Worm (Caenorhabditis elegans) whole organism, L1 larva: ENCODE results near the gene F49C5.9.
"Not testable (repeated sequence)": the region's sequence is repeated elsewhere in the genome, so short reads cannot be mapped to it uniquely, and the experiment has no call there.

ENCODE experiments used
- C04F5.9 ChIP-seq: sonication (generic microtip); optimal IDR thresholded peaks from 2 replicates; lab custom pipeline; 2016; ENCODE audit warnings: missing genetic modification characterization, missing compliant biosample characterization
- C16A3.4 ChIP-seq: fragments of 150-350 bp; optimal IDR thresholded peaks from 2 replicates; lab custom pipeline; 2014; ENCODE audit warnings: missing biosample characterization, missing genetic modification characterization
- C34B4.2 ChIP-seq: sonication (generic microtip); optimal IDR thresholded peaks from 2 replicates; lab custom pipeline; 2017; ENCODE audit warnings: mild to moderate bottlenecking, missing genetic modification characterization, missing compliant biosample characterization
- Y116A8C.19 ChIP-seq: sonication (generic microtip); optimal IDR thresholded peaks from 2 replicates; lab custom pipeline; 2016; ENCODE audit warnings: missing compliant biosample characterization, missing genetic modification characterization, borderline replicate concordance
- alr-1 ChIP-seq: fragments of 200-800 bp; sonication (Bioruptor generic); optimal IDR thresholded peaks from 2 replicates; lab custom pipeline; 2018; ENCODE audit warnings: borderline replicate concordance, mild to moderate bottlenecking, missing genetic modification characterization, missing compliant biosample characterization
- aly-2 ChIP-seq: fragments of 150-350 bp; optimal IDR thresholded peaks from 2 replicates; lab custom pipeline; 2014; ENCODE audit warnings: missing biosample characterization, missing genetic modification characterization
- blmp-1 ChIP-seq: fragments of 150-350 bp; optimal IDR thresholded peaks from 2 replicates; lab custom pipeline; 2014; ENCODE audit warnings: missing biosample characterization, missing genetic modification characterization
- ceh-8 ChIP-seq: fragments of 200-800 bp; sonication (Bioruptor generic); optimal IDR thresholded peaks from 2 replicates; lab custom pipeline; 2018; ENCODE audit warnings: mild to moderate bottlenecking, missing genetic modification characterization, moderate library complexity, missing compliant biosample characterization
- ceh-88 ChIP-seq: fragments of 200-800 bp; sonication (Bioruptor generic); IDR thresholded peaks from 2 replicates; pipeline ENCODE4 v1.3.6; 2022; ENCODE audit warnings: missing genetic modification characterization, missing compliant biosample characterization
- dsc-1 ChIP-seq: sonication (generic microtip); optimal IDR thresholded peaks from 2 replicates; lab custom pipeline; 2016; ENCODE audit warnings: mild to moderate bottlenecking, missing genetic modification characterization, missing compliant biosample characterization
- efl-1 ChIP-seq, 4 experiments: fragments of 150-350 bp; optimal IDR thresholded peaks in 3 of 4; peaks in 1 of 4; 1 replicate in 1 of 4; 2 replicates in 3 of 4; lab custom pipeline; 2014; ENCODE audit warnings: missing biosample characterization in 2 of 4, missing genetic modification characterization in 2 of 4, missing genetic modification reagents in 2 of 4
- egl-13 ChIP-seq: sonication (generic microtip); optimal IDR thresholded peaks from 2 replicates; lab custom pipeline; 2016; ENCODE audit warnings: missing genotype, missing genetic modification reagents, missing genetic modification characterization, missing compliant biosample characterization
- egl-27 ChIP-seq, 2 experiments: fragments of 150-350 bp in 1 of 2; sonication (generic microtip); optimal IDR thresholded peaks; 3 replicates each; lab custom pipeline; 2017 to 2018; ENCODE audit warnings: missing biosample characterization in 2 of 2, missing genetic modification characterization in 2 of 2, missing genetic modification reagents in 2 of 2
- elt-2 ChIP-seq: sonication (generic microtip); optimal IDR thresholded peaks from 2 replicates; lab custom pipeline; 2016; ENCODE audit warnings: missing genetic modification characterization, mild to moderate bottlenecking, inconsistent platforms, missing compliant biosample characterization, missing genetic modification reagents
- lin-35 ChIP-seq, 2 experiments: fragments of 150-350 bp; optimal IDR thresholded peaks; 2 replicates each; lab custom pipeline; 2014; ENCODE audit warnings: missing biosample characterization in 2 of 2, missing genetic modification characterization in 2 of 2, missing genetic modification reagents in 2 of 2
- lir-3 ChIP-seq: sonication (generic microtip); optimal IDR thresholded peaks from 2 replicates; lab custom pipeline; 2016; ENCODE audit warnings: mild to moderate bottlenecking, missing genetic modification characterization, moderate library complexity, missing compliant biosample characterization; ENCODE audit not compliant: poor library complexity
- nhr-11 ChIP-seq: fragments of 150-350 bp; optimal IDR thresholded peaks from 2 replicates; lab custom pipeline; 2014; ENCODE audit warnings: missing biosample characterization, missing genetic modification characterization
- nhr-12 ChIP-seq: sonication (generic microtip); optimal IDR thresholded peaks from 2 replicates; lab custom pipeline; 2017; ENCODE audit warnings: missing biosample characterization, missing genetic modification characterization
- nhr-19 ChIP-seq: fragments of 200-800 bp; sonication (Bioruptor generic); conservative IDR thresholded peaks from 2 replicates; pipeline ENCODE4 v1.3.6; 2022; ENCODE audit warnings: missing genetic modification characterization, missing compliant biosample characterization
- nhr-20 ChIP-seq: sonication (generic microtip); optimal IDR thresholded peaks from 2 replicates; lab custom pipeline; 2016; ENCODE audit warnings: mild to moderate bottlenecking, missing genetic modification characterization, missing compliant biosample characterization
- nhr-47 ChIP-seq: sonication (generic microtip); optimal IDR thresholded peaks from 2 replicates; lab custom pipeline; 2016; ENCODE audit warnings: mild to moderate bottlenecking, missing genetic modification characterization, moderate library complexity, missing compliant biosample characterization
- nhr-71 ChIP-seq: sonication (generic microtip); optimal IDR thresholded peaks from 2 replicates; lab custom pipeline; 2016; ENCODE audit warnings: mild to moderate bottlenecking, missing genetic modification characterization, moderate library complexity, missing compliant biosample characterization
- nhr-77 ChIP-seq: fragments of 150-350 bp; optimal IDR thresholded peaks from 2 replicates; lab custom pipeline; 2014; ENCODE audit warnings: missing biosample characterization, missing genetic modification characterization
- nhr-90 ChIP-seq: sonication (generic microtip); optimal IDR thresholded peaks from 2 replicates; lab custom pipeline; 2016; ENCODE audit warnings: mild to moderate bottlenecking, missing genetic modification characterization, missing compliant biosample characterization; ENCODE audit not compliant: poor library complexity
- pag-3 ChIP-seq: sonication (generic microtip); optimal IDR thresholded peaks from 2 replicates; lab custom pipeline; 2017; ENCODE audit warnings: missing genetic modification characterization, mild to moderate bottlenecking, missing compliant biosample characterization, antibody characterized with exemption, borderline replicate concordance; ENCODE audit not compliant: insufficient read depth
- pax-3 ChIP-seq: fragments of 200-800 bp; sonication (Bioruptor generic); optimal IDR thresholded peaks from 2 replicates; lab custom pipeline; 2018; ENCODE audit warnings: mild to moderate bottlenecking, missing genetic modification characterization, moderate library complexity, missing compliant biosample characterization
- pqm-1 ChIP-seq: sonication (generic microtip); optimal IDR thresholded peaks from 3 replicates; lab custom pipeline; 2017; ENCODE audit warnings: missing biosample characterization, missing genetic modification characterization
- rnt-1 ChIP-seq: sonication (generic microtip); optimal IDR thresholded peaks from 2 replicates; lab custom pipeline; 2016; ENCODE audit warnings: mild to moderate bottlenecking, missing genetic modification characterization, moderate library complexity, missing compliant biosample characterization
- snu-23 ChIP-seq: sonication (generic microtip); optimal IDR thresholded peaks from 2 replicates; lab custom pipeline; 2016; ENCODE audit warnings: missing genetic modification characterization, missing compliant biosample characterization
- swsn-7 ChIP-seq: sonication (generic microtip); optimal IDR thresholded peaks from 2 replicates; lab custom pipeline; 2016; ENCODE audit warnings: missing genetic modification characterization, missing compliant biosample characterization
- unc-130 ChIP-seq: fragments of 150-350 bp; optimal IDR thresholded peaks from 2 replicates; lab custom pipeline; 2017; ENCODE audit warnings: missing biosample characterization, missing genetic modification characterization, inconsistent platforms
- vab-15 ChIP-seq: sonication (generic microtip); optimal IDR thresholded peaks from 2 replicates; lab custom pipeline; 2017; ENCODE audit warnings: missing genotype, mild to moderate bottlenecking, missing genetic modification characterization, missing compliant biosample characterization
- zip-4 ChIP-seq: fragments of 200-800 bp; sonication (Bioruptor generic); optimal IDR thresholded peaks from 2 replicates; lab custom pipeline; 2018; ENCODE audit warnings: mild to moderate bottlenecking, missing genetic modification characterization, moderate library complexity, missing compliant biosample characterization

The F49C5.9 gene

ce11 chrII:12542594-12542997 is 1.8 kb downstream of the F49C5.9 start:
- TF ChIP-seq C16A3.4 (no peak), pag-3 (tag; lab: Kevin White, UChicago) (no peak), alr-1 (tag; lab: Kevin White, UChicago) (no peak), vab-15 (tag; lab: Kevin White, UChicago) (no peak), elt-2 (tag; lab: Kevin White, UChicago) (peak; percentile 56), pqm-1 (tag; lab: Kevin White, UChicago) (no peak)

ce11 chrII:12541670-12542080 is 2.8 kb downstream of the F49C5.9 start:
- TF ChIP-seq efl-1 (optimal IDR thresholded peaks at IDR 0.05; lab: Kevin White, UChicago): peak in 1 of 2 experiments; percentile 2
- TF ChIP-seq efl-1 (GFP tag; optimal IDR thresholded peaks at IDR 0.05 in 1 of 2; lab: Kevin White, UChicago): peak in 1 of 2 experiments; percentile 82
- TF ChIP-seq nhr-19 (GFP tag; lab: Robert Waterston, UW): 0 out of 2 replicates have a peak, but pooled peaks have one; percentile 11
- peak in 1 of 2 experiments; percentile 31 for TF ChIP-seq lin-35 (GFP tag; optimal IDR thresholded peaks at IDR 0.05; lab: Kevin White, UChicago)
- TF ChIP-seq C16A3.4: peak; percentile 7
- TF ChIP-seq nhr-71: peak; percentile 31
- peak; percentile 15 for TF ChIP-seq nhr-47 (tag; lab: Kevin White, UChicago)
- peak; percentile 24 for TF ChIP-seq elt-2 (tag; lab: Kevin White, UChicago)
- peak; percentile 18 for TF ChIP-seq snu-23 (GFP tag; lab: Kevin White, UChicago)
- TF ChIP-seq nhr-90 (tag; lab: Kevin White, UChicago): peak; percentile 68
- TF ChIP-seq, all 84 proteins: peak for 9; not testable (repeated sequence) for 75

ce11 chrII:12539395-12539794 is 5.0 kb downstream of the F49C5.9 start:
- TF ChIP-seq alr-1 (tag; lab: Kevin White, UChicago) (no peak), Y116A8C.19 (tag; lab: Kevin White, UChicago) (no peak), lin-35 (GFP tag; optimal IDR thresholded peaks at IDR 0.05; lab: Kevin White, UChicago) (no peak), elt-2 (tag; lab: Kevin White, UChicago) (no peak)

- not testable (repeated sequence) for TF ChIP-seq nhr-12, C04F5.9, aly-2 (tag; lab: Kevin White, UChicago)
These were observed 8.2 kb downstream of the F49C5.9 start, which contains the start of gene F49C5.3 for ce11 chrII:12536203-12536602. F49C5.3 (plus strand) TSS chrII:12536503.

- peak; percentile 64 for TF ChIP-seq dsc-1
- TF ChIP-seq nhr-11 (tag; lab: Kevin White, UChicago): no peak
- TF ChIP-seq C34B4.2 (tag; lab: Kevin White, UChicago): no peak
- TF ChIP-seq ceh-8 (GFP tag; lab: Kevin White, UChicago): no peak
- TF ChIP-seq, all 84 proteins: peak for 1
These were observed 9.1 kb downstream of the F49C5.9 start, which contains the start of gene nimk-1 for ce11 chrII:12535297-12535803. nimk-1 (plus strand) TSS chrII:12535753.

ce11 chrII:12530958-12531357 is 13.5 kb downstream of the F49C5.9 start, which contains the start of gene srx-120:
srx-120 (plus strand) TSS chrII:12531258.
- TF ChIP-seq egl-27 (tag; optimal IDR thresholded peaks at IDR 0.05; lab: Kevin White, UChicago): no peak
- TF ChIP-seq swsn-7 (tag; lab: Kevin White, UChicago): no peak
- TF ChIP-seq ceh-88 (GFP tag; lab: Robert Waterston, UW): no peak
- no peak for TF ChIP-seq C34B4.2 (tag; lab: Kevin White, UChicago)
- TF ChIP-seq lir-3 (tag; lab: Kevin White, UChicago): no peak
- no peak for TF ChIP-seq rnt-1
- TF ChIP-seq aly-2 (tag; lab: Kevin White, UChicago): no peak
- TF ChIP-seq egl-13 (tag; lab: Kevin White, UChicago): no peak
- no peak for TF ChIP-seq zip-4 (GFP tag; lab: Kevin White, UChicago)
- TF ChIP-seq nhr-77: no peak
- TF ChIP-seq unc-130 (tag; lab: Kevin White, UChicago): no peak
- TF ChIP-seq blmp-1 (tag; lab: Kevin White, UChicago): no peak
- no peak for TF ChIP-seq pax-3 (tag; lab: Kevin White, UChicago)
- TF ChIP-seq nhr-20 (tag; lab: Kevin White, UChicago): no peak
- TF ChIP-seq, all 84 proteins: peak for 0
